Worm (Caenorhabditis elegans): ENCODE data around the gene athp-1.

- no peak for TF ChIP-seq K09A11.1 (tag; optimal IDR thresholded peaks at IDR 0.05; ENCODE audit: insufficient read depth)
- TF ChIP-seq nhr-11 (tag; optimal IDR thresholded peaks at IDR 0.05), result no peak
Observed at ce11 chrIII:10903009-10903609, 21.5 kb downstream of the athp-1 start.
